Fruit fly (Drosophila melanogaster): Measurements from ENCODE around the gene CG3119.

CG3119 gene

dm6 chr2L:2825406-2825805 is 12.2 kb downstream of the CG3119 start, which contains the start of gene CG3123:
CG3123 (minus strand) TSS chr2L:2825506.
- TF ChIP-seq dl (GFP tag; optimal IDR thresholded peaks at IDR 0.05; ENCODE audit: insufficient read depth in 1 of 2, partially characterized antibody in 2 of 2) = no peak
- TF ChIP-seq GATAd (GFP tag; optimal IDR thresholded peaks at IDR 0.05) = no peak
- TF ChIP-seq Mio (GFP tag; optimal IDR thresholded peaks at IDR 0.05) = no peak

dm6 chr2L:2815673-2816072 is 22.0 kb downstream of the CG3119 start, which contains the start of gene G6P:
G6P (minus strand) TSS chr2L:2815760.
- TF ChIP-seq woc (GFP tag; optimal IDR thresholded peaks at IDR 0.05) = no peak
- TF ChIP-seq sage (GFP tag; optimal IDR thresholded peaks at IDR 0.05) = no peak
- TF ChIP-seq dsf (GFP tag; optimal IDR thresholded peaks at IDR 0.05; ENCODE audit: borderline replicate concordance) = no peak
- TF ChIP-seq Dif (GFP tag; optimal IDR thresholded peaks at IDR 0.05; ENCODE audit: partially characterized antibody) = no peak
- no peak for TF ChIP-seq foxo (GFP tag; optimal IDR thresholded peaks at IDR 0.05)
- no peak for TF ChIP-seq Jra (GFP tag; optimal IDR thresholded peaks at IDR 0.05)
- no peak for TF ChIP-seq rgr (GFP tag; optimal IDR thresholded peaks at IDR 0.05)
- TF ChIP-seq lola (GFP tag; optimal IDR thresholded peaks at IDR 0.05) = no peak
- no peak for TF ChIP-seq Hr83 (GFP tag; optimal IDR thresholded peaks at IDR 0.05; ENCODE audit: poor library complexity, severe bottlenecking)
- no peak for TF ChIP-seq Sp1 (GFP tag; optimal IDR thresholded peaks at IDR 0.05)
- no peak for TF ChIP-seq CrebA (GFP tag; optimal IDR thresholded peaks at IDR 0.05; ENCODE audit: borderline replicate concordance)
- TF ChIP-seq OdsH (GFP tag; optimal IDR thresholded peaks at IDR 0.05) = no peak
- no peak for TF ChIP-seq dl (GFP tag; optimal IDR thresholded peaks at IDR 0.05; ENCODE audit: insufficient read depth in 1 of 2, partially characterized antibody in 2 of 2)

- no peak for TF ChIP-seq HLH106 (tag; optimal IDR thresholded peaks at IDR 0.05)
- no peak for TF ChIP-seq h (GFP tag; optimal IDR thresholded peaks at IDR 0.05)
- peak; percentile 62 for TF ChIP-seq Myc (optimal IDR thresholded peaks at IDR 0.05)
Observed at dm6 chr2L:2812137-2812536, 25.5 kb downstream of the CG3119 start, which contains the start of gene CG2964. CG2964 (plus strand) TSS chr2L:2812437.

- TF ChIP-seq Rel (GFP tag; optimal IDR thresholded peaks at IDR 0.05) (no peak), Rel (tag; optimal IDR thresholded peaks at IDR 0.05) (peak; percentile 77), pan (optimal IDR thresholded peaks at IDR 0.05) (no peak), CrebA (GFP tag; optimal IDR thresholded peaks at IDR 0.05; ENCODE audit: borderline replicate concordance) (peak; percentile 13)
Observed at dm6 chr2L:2810831-2811230, 26.8 kb downstream of the CG3119 start.

dm6 chr2L:2808038-2808699 is 29.5 kb downstream of the CG3119 start:
- no peak for TF ChIP-seq Mio (GFP tag; optimal IDR thresholded peaks at IDR 0.05)
- peak; percentile 3 for TF ChIP-seq CrebA (GFP tag; optimal IDR thresholded peaks at IDR 0.05; ENCODE audit: borderline replicate concordance)
- TF ChIP-seq HLH106 (tag; optimal IDR thresholded peaks at IDR 0.05) = no peak
- no peak for TF ChIP-seq Abd-B (GFP tag; optimal IDR thresholded peaks at IDR 0.05)
- no peak for TF ChIP-seq CG32264 (GFP tag; optimal IDR thresholded peaks at IDR 0.05)
- TF ChIP-seq Sp1 (GFP tag; optimal IDR thresholded peaks at IDR 0.05) = peak; percentile 12
- TF ChIP-seq usp (GFP tag; optimal IDR thresholded peaks at IDR 0.05) = no peak
- TF ChIP-seq Vsx2 (GFP tag; optimal IDR thresholded peaks at IDR 0.05; ENCODE audit: partially characterized antibody) = no peak
- TF ChIP-seq Hr83 (GFP tag; optimal IDR thresholded peaks at IDR 0.05; ENCODE audit: poor library complexity, severe bottlenecking) = no peak
- TF ChIP-seq br (GFP tag; optimal IDR thresholded peaks at IDR 0.05) = peak; percentile 1

- TF ChIP-seq rgr (GFP tag; optimal IDR thresholded peaks at IDR 0.05) = no peak
- no peak for TF ChIP-seq Myc (optimal IDR thresholded peaks at IDR 0.05)
- no peak for TF ChIP-seq OdsH (GFP tag; optimal IDR thresholded peaks at IDR 0.05)
- no peak for TF ChIP-seq Sp1 (GFP tag; optimal IDR thresholded peaks at IDR 0.05)
- TF ChIP-seq Dfd (GFP tag; optimal IDR thresholded peaks at IDR 0.05) = no peak
- no peak for TF ChIP-seq dmrt93B (GFP tag; optimal IDR thresholded peaks at IDR 0.05)
- TF ChIP-seq CG9705 (GFP tag; optimal IDR thresholded peaks at IDR 0.05) = no peak
Observed at dm6 chr2L:2807597-2807996, 30.0 kb downstream of the CG3119 start.

All from whole organism, wandering third instar larva.